Fruit fly (Drosophila melanogaster) whole organism, embryonic: Measurements from ENCODE around the gene Cerk.

Experiments used
- Atf-2 ChIP-seq: fragments of 200-800 bp; sonication (Bioruptor generic); optimal IDR thresholded peaks from 2 replicates; lab custom pipeline; 2016; ENCODE audit warnings: missing biosample characterization, missing genetic modification characterization
- CG10274 ChIP-seq: fragments of 200-800 bp; sonication (Bioruptor generic); optimal IDR thresholded peaks from 3 replicates; lab custom pipeline; 2017; ENCODE audit warnings: missing biosample characterization, mild to moderate bottlenecking, missing genetic modification characterization
- CG11456 ChIP-seq: fragments of 200-800 bp; sonication (Bioruptor generic); IDR thresholded peaks from 3 replicates; pipeline ENCODE4 v1.3.6; 2022; ENCODE audit warnings: missing biosample characterization, missing genetic modification characterization
- CG12659 ChIP-seq: fragments of 200-800 bp; sonication (Bioruptor generic); optimal IDR thresholded peaks from 3 replicates; lab custom pipeline; 2017; ENCODE audit warnings: mild to moderate bottlenecking, missing biosample characterization, missing genetic modification reagents, missing genetic modification characterization
- CG12942 ChIP-seq: fragments of 200-800 bp; sonication (Bioruptor generic); optimal IDR thresholded peaks from 3 replicates; lab custom pipeline; 2016; ENCODE audit warnings: missing biosample characterization, missing genetic modification characterization
- CG13424 ChIP-seq: fragments of 200-800 bp; sonication (Bioruptor generic); optimal IDR thresholded peaks from 2 replicates; lab custom pipeline; 2019; ENCODE audit warnings: missing biosample characterization, mild to moderate bottlenecking, missing genetic modification characterization, moderate library complexity
- CG14710 ChIP-seq: fragments of 200-800 bp; sonication (Bioruptor generic); optimal IDR thresholded peaks from 3 replicates; lab custom pipeline; 2019; ENCODE audit warnings: missing biosample characterization, mild to moderate bottlenecking, missing genetic modification characterization, moderate library complexity
- CG14965 ChIP-seq: fragments of 200-800 bp; sonication (Bioruptor generic); optimal IDR thresholded peaks from 2 replicates; lab custom pipeline; 2016; ENCODE audit warnings: missing biosample characterization, missing genetic modification characterization, borderline replicate concordance
- CG17802 ChIP-seq: fragments of 200-800 bp; sonication (Bioruptor generic); optimal IDR thresholded peaks from 2 replicates; lab custom pipeline; 2018; ENCODE audit warnings: missing biosample characterization, mild to moderate bottlenecking, missing genetic modification characterization, moderate library complexity
- CG18262 ChIP-seq: fragments of 200-800 bp; optimal IDR thresholded peaks from 3 replicates; lab custom pipeline; 2019; ENCODE audit warnings: missing biosample characterization, mild to moderate bottlenecking, missing genetic modification characterization, moderate library complexity
- CG18476 ChIP-seq: fragments of 200-800 bp; sonication (Bioruptor generic); optimal IDR thresholded peaks from 2 replicates; lab custom pipeline; 2016; ENCODE audit warnings: missing biosample characterization, mild to moderate bottlenecking, missing genetic modification characterization
- CG2116 ChIP-seq: fragments of 200-800 bp; sonication (Bioruptor generic); optimal IDR thresholded peaks from 3 replicates; lab custom pipeline; 2018; ENCODE audit warnings: missing biosample characterization, mild to moderate bottlenecking, missing genetic modification characterization
- CG31365 ChIP-seq: fragments of 200-800 bp; sonication (Bioruptor generic); optimal IDR thresholded peaks from 2 replicates; lab custom pipeline; 2018; ENCODE audit warnings: missing biosample characterization, mild to moderate bottlenecking, missing genetic modification characterization
- CG5245 ChIP-seq: fragments of 200-800 bp; sonication (Bioruptor generic); optimal IDR thresholded peaks from 3 replicates; lab custom pipeline; 2016; ENCODE audit warnings: missing biosample characterization, missing genetic modification characterization
- CG6175 ChIP-seq: fragments of 200-800 bp; sonication (Bioruptor generic); IDR thresholded peaks from 3 replicates; pipeline ENCODE4 v1.3.6; 2022; ENCODE audit warnings: missing biosample characterization, missing genetic modification characterization
- CG6813 ChIP-seq: fragments of 200-800 bp; sonication (Bioruptor generic); optimal IDR thresholded peaks from 2 replicates; lab custom pipeline; 2017; ENCODE audit warnings: missing biosample characterization, missing genetic modification characterization, mild to moderate bottlenecking, moderate library complexity, missing genetic modification reagents
- CG8089 ChIP-seq: fragments of 200-800 bp; sonication (Bioruptor generic); optimal IDR thresholded peaks from 3 replicates; lab custom pipeline; 2016; ENCODE audit warnings: missing biosample characterization, missing genetic modification characterization
- CG8359 ChIP-seq: fragments of 200-800 bp; sonication (Bioruptor generic); optimal IDR thresholded peaks from 2 replicates; lab custom pipeline; 2017; ENCODE audit warnings: missing biosample characterization, mild to moderate bottlenecking, missing genetic modification characterization, borderline replicate concordance
- CG8388 ChIP-seq: fragments of 200-800 bp; sonication (Bioruptor generic); optimal IDR thresholded peaks from 2 replicates; lab custom pipeline; 2019; ENCODE audit warnings: missing biosample characterization, mild to moderate bottlenecking, missing genetic modification characterization, moderate library complexity
- Camta ChIP-seq: fragments of 200-800 bp; sonication (Bioruptor generic); optimal IDR thresholded peaks from 2 replicates; lab custom pipeline; 2016; ENCODE audit warnings: missing biosample characterization, missing genetic modification characterization
- Dfd ChIP-seq, 2 experiments: fragments of >200 bp; optimal IDR thresholded peaks; 2 replicates each; lab custom pipeline; 2017; ENCODE audit warnings: missing biosample characterization in 2 of 2, missing genetic modification characterization in 2 of 2
- HLH3B ChIP-seq: fragments of 200-800 bp; sonication (Bioruptor generic); IDR thresholded peaks from 2 replicates; pipeline ENCODE4 v1.3.6; 2022; ENCODE audit warnings: missing biosample characterization, missing genetic modification characterization
- Hand ChIP-seq: fragments of 200-800 bp; sonication (Bioruptor generic); optimal IDR thresholded peaks from 2 replicates; lab custom pipeline; 2017; ENCODE audit warnings: mild to moderate bottlenecking, missing biosample characterization, missing genetic modification reagents, missing genetic modification characterization
- Hr3 ChIP-seq: fragments of 200-800 bp; sonication (Bioruptor generic); optimal IDR thresholded peaks from 3 replicates; lab custom pipeline; 2016; ENCODE audit warnings: missing biosample characterization, missing genetic modification characterization
- MESR4 ChIP-seq: fragments of 200-800 bp; sonication (Bioruptor generic); optimal IDR thresholded peaks from 2 replicates; lab custom pipeline; 2018; ENCODE audit warnings: missing biosample characterization, mild to moderate bottlenecking, missing genetic modification characterization, moderate library complexity
- Meics ChIP-seq: fragments of 200-800 bp; sonication (Bioruptor generic); optimal IDR thresholded peaks from 2 replicates; lab custom pipeline; 2017; ENCODE audit warnings: missing biosample characterization, mild to moderate bottlenecking, missing genetic modification characterization
- NC2α ChIP-seq: fragments of 200-800 bp; sonication (Bioruptor generic); optimal IDR thresholded peaks from 2 replicates; lab custom pipeline; 2016; ENCODE audit warnings: missing biosample characterization, missing genetic modification characterization
- Nf-YB ChIP-seq: fragments of 200-800 bp; sonication (Bioruptor generic); optimal IDR thresholded peaks from 3 replicates; lab custom pipeline; 2019; ENCODE audit warnings: missing biosample characterization, mild to moderate bottlenecking, missing genetic modification characterization, moderate library complexity
- Optix ChIP-seq: fragments of 200-800 bp; sonication (Bioruptor generic); IDR thresholded peaks from 3 replicates; pipeline ENCODE4 v1.3.6; 2022; ENCODE audit warnings: missing biosample characterization, missing genetic modification characterization
- Pdp1 ChIP-seq, 2 experiments: fragments of 200-800 bp; sonication (Bioruptor generic); optimal IDR thresholded peaks; 3 replicates each; lab custom pipeline; 2016; ENCODE audit warnings: missing biosample characterization in 2 of 2, missing genetic modification characterization in 2 of 2, mild to moderate bottlenecking in 1 of 2, moderate library complexity in 1 of 2
- Poxn ChIP-seq: fragments of 200-800 bp; sonication (Bioruptor generic); IDR thresholded peaks from 2 replicates; pipeline ENCODE4 v1.3.6; 2022; ENCODE audit warnings: missing biosample characterization, missing genetic modification characterization
- Sin3A ChIP-seq: fragments of >200 bp; optimal IDR thresholded peaks from 2 replicates; lab custom pipeline; 2018
- Sox100B ChIP-seq: fragments of 200-800 bp; sonication (Bioruptor generic); optimal IDR thresholded peaks from 3 replicates; lab custom pipeline; 2018; ENCODE audit warnings: missing biosample characterization, mild to moderate bottlenecking, missing genetic modification characterization
- Ssrp ChIP-seq: fragments of 200-800 bp; sonication (Bioruptor generic); optimal IDR thresholded peaks from 2 replicates; lab custom pipeline; 2018; ENCODE audit warnings: missing biosample characterization, mild to moderate bottlenecking, missing genetic modification characterization, moderate library complexity
- btn ChIP-seq: fragments of 200-800 bp; sonication (Bioruptor generic); optimal IDR thresholded peaks from 2 replicates; lab custom pipeline; 2016; ENCODE audit warnings: missing biosample characterization, missing genetic modification characterization
- chm ChIP-seq: fragments of 200-800 bp; sonication (Bioruptor generic); IDR thresholded peaks from 2 replicates; pipeline ENCODE4 v1.3.6; 2022; ENCODE audit warnings: missing biosample characterization, missing genetic modification characterization
- dan ChIP-seq: fragments of 200-800 bp; sonication (Bioruptor generic); IDR thresholded peaks from 2 replicates; pipeline ENCODE4 v1.3.6; 2022; ENCODE audit warnings: missing biosample characterization, missing genetic modification characterization
- gem ChIP-seq: fragments of 200-800 bp; sonication (Bioruptor generic); optimal IDR thresholded peaks from 2 replicates; lab custom pipeline; 2019; ENCODE audit warnings: missing biosample characterization, mild to moderate bottlenecking, missing genetic modification characterization, moderate library complexity
- insv ChIP-seq, 2 experiments: fragments of 200-800 bp; sonication (Bioruptor generic); optimal IDR thresholded peaks; 3 replicates each; lab custom pipeline; 2016 to 2018; ENCODE audit warnings: missing biosample characterization in 2 of 2, missing genetic modification characterization in 2 of 2
- jing ChIP-seq: fragments of 200-800 bp; sonication (Bioruptor generic); optimal IDR thresholded peaks from 2 replicates; lab custom pipeline; 2018; ENCODE audit warnings: missing biosample characterization, mild to moderate bottlenecking, missing genetic modification characterization
- lola ChIP-seq, 3 experiments: fragments of >200 bp in 2 of 3; fragments of 200-800 bp in 1 of 3; sonication (Bioruptor generic) in 1 of 3; optimal IDR thresholded peaks; 2 replicates each; lab custom pipeline; 2017 to 2019; ENCODE audit warnings: missing biosample characterization in 3 of 3, missing genetic modification characterization in 3 of 3, mild to moderate bottlenecking in 1 of 3, moderate library complexity in 1 of 3
- prd ChIP-seq, 3 experiments: fragments of >200 bp in 2 of 3; fragments of 200-800 bp in 1 of 3; sonication (Bioruptor generic) in 1 of 3; optimal IDR thresholded peaks in 2 of 3; IDR thresholded peaks in 1 of 3; 2 replicates in 2 of 3; 3 replicates in 1 of 3; pipeline versions ENCODE4 v1.3.6 to Lab custom; 2017 to 2022; ENCODE audit warnings: missing biosample characterization in 1 of 3, missing genetic modification characterization in 1 of 3
- row ChIP-seq: fragments of 200-800 bp; sonication (Bioruptor generic); IDR thresholded peaks from 3 replicates; pipeline ENCODE4 v1.3.6; 2022; ENCODE audit warnings: missing biosample characterization, missing genetic modification characterization
- sd ChIP-seq: fragments of 200-800 bp; sonication (Bioruptor generic); optimal IDR thresholded peaks from 3 replicates; lab custom pipeline; 2018; ENCODE audit warnings: missing biosample characterization, mild to moderate bottlenecking, missing genetic modification characterization, moderate library complexity
- sens ChIP-seq: fragments of 200-800 bp; sonication (Bioruptor generic); peaks from one replicate; lab custom pipeline; 2016; ENCODE audit warnings: missing biosample characterization, missing genetic modification characterization
- sens-2 ChIP-seq: fragments of 200-800 bp; sonication (Bioruptor generic); IDR thresholded peaks from 2 replicates; pipeline ENCODE4 v1.3.6; 2022; ENCODE audit warnings: missing biosample characterization, missing genetic modification characterization
- slbo ChIP-seq: fragments of 200-800 bp; sonication (Bioruptor generic); IDR thresholded peaks from 2 replicates; pipeline ENCODE4 v1.3.6; 2022; ENCODE audit warnings: missing biosample characterization, missing genetic modification characterization
- slp2 ChIP-seq: fragments of 200-800 bp; sonication (Bioruptor generic); optimal IDR thresholded peaks from 2 replicates; lab custom pipeline; 2016; ENCODE audit warnings: missing biosample characterization, missing genetic modification characterization
- tio ChIP-seq: fragments of 200-800 bp; sonication (Bioruptor generic); optimal IDR thresholded peaks from 2 replicates; lab custom pipeline; 2017; ENCODE audit warnings: missing biosample characterization, missing genetic modification characterization, inconsistent platforms

The Cerk gene

DNA sequence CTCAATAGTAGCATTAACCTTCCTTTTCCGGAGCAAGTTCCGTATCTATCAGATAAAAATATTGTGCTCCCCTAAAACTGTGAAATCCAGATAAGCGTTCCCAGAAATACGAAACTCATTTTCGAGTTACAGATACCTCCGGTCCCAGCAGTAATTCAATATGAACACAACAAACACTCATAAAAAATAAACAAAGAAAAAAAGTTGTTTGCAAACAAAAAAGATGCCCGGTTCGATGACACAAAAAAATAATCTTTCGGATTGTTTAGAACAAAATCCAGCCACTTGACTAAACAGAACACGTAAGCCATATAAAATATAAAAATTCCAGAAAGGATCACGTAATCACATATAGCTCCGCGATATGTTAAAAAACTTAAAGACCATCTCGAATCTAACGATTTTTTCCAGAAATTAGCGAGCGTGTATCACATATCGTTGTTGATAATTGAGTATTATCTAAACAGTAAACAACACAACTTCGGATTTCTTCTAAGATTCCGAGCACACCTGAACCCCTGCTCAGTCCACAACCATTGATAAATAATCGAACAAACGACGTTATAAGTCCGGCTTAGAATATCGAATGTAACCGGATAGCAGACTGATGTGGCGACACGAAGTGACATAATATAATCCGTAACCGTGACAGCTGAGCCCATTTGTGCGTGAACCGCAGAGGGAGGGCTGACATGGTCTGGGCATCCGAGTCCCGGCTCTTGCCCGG, 48.9 kb downstream of the Cerk start (continued):
- TF ChIP-seq Ssrp (no peak), CG6175 (GFP tag; lab: Robert Waterston, UW) (no peak), CG6813 (GFP tag; lab: Kevin White, UChicago) (peak; percentile 72), CG8089 (GFP tag; lab: Kevin White, UChicago) (peak; percentile 54), jing (no peak), prd (optimal IDR thresholded peaks at IDR 0.05; lab: Kevin White, UChicago) (no peak), prd (GFP tag; IDR thresholded peaks at IDR 0.05; lab: Robert Waterston, UW) (no peak; the same call in 2 of the 3 replicates), CG14965 (no peak), dan (no peak), insv (GFP tag; optimal IDR thresholded peaks at IDR 0.05; lab: Kevin White, UChicago) (peak in 1 of 2 experiments; percentile 3), Camta (GFP tag; lab: Kevin White, UChicago) (peak; percentile 63), CG18262 (tag; lab: Kevin White, UChicago) (peak; percentile 60), lola (GFP tag; optimal IDR thresholded peaks at IDR 0.05; lab: Kevin White, UChicago) (peak in 1 of 3 experiments; percentile 56), Pdp1 (GFP tag; optimal IDR thresholded peaks at IDR 0.05; lab: Kevin White, UChicago) (peak in 1 of 2 experiments; percentile 43), Sox100B (GFP tag; lab: Kevin White, UChicago) (peak; percentile 50), CG2116 (GFP tag; lab: Kevin White, UChicago) (peak; percentile 19), chm (GFP tag; lab: Robert Waterston, UW) (peak; percentile 63; the same call in 1 of the 2 replicates), CG10274 (GFP tag; lab: Kevin White, UChicago) (no peak), gem (peak; percentile 64), CG5245 (GFP tag; lab: Kevin White, UChicago) (no peak), CG31365 (tag; lab: Kevin White, UChicago) (no peak), CG18476 (peak; percentile 13), CG14710 (tag; lab: Kevin White, UChicago) (peak; percentile 60), HLH3B (GFP tag; lab: Robert Waterston, UW) (no peak), Poxn (GFP tag; lab: Robert Waterston, UW) (no peak), CG12659 (GFP tag; lab: Kevin White, UChicago) (no peak), row (GFP tag; lab: Robert Waterston, UW) (no peak), CG8388 (GFP tag; lab: Kevin White, UChicago) (no peak), CG12942 (no peak), NC2α (GFP tag; lab: Kevin White, UChicago) (peak; percentile 19), tio (GFP tag; lab: Kevin White, UChicago) (peak; percentile 53), CG8359 (GFP tag; lab: Kevin White, UChicago) (peak; percentile 44), Optix (GFP tag; lab: Robert Waterston, UW) (no peak), Hand (GFP tag; lab: Kevin White, UChicago) (no peak), Meics (GFP tag; lab: Kevin White, UChicago) (peak; percentile 27), CG17802 (tag; lab: Kevin White, UChicago) (no peak), CG11456 (GFP tag; lab: Robert Waterston, UW) (no peak), btn (GFP tag; lab: Kevin White, UChicago) (no peak), sd (tag; lab: Kevin White, UChicago) (peak; percentile 23), sens-2 (GFP tag; lab: Robert Waterston, UW) (peak; percentile 36; the same call in 1 of the 2 replicates), Sin3A (lab: Kevin White, UChicago) (no peak), slp2 (no peak), CG13424 (tag; lab: Kevin White, UChicago) (no peak), sens (peak; percentile 93), Dfd (GFP tag; optimal IDR thresholded peaks at IDR 0.05; lab: Kevin White, UChicago) (no peak), MESR4 (no peak), Nf-YB (GFP tag; lab: Kevin White, UChicago) (peak; percentile 40), Hr3 (GFP tag; lab: Kevin White, UChicago) (no peak), slbo (no peak), Atf-2 (GFP tag; lab: Kevin White, UChicago) (no peak)
